Worm (Caenorhabditis elegans): ENCODE results near the gene srg-15.

DNA sequence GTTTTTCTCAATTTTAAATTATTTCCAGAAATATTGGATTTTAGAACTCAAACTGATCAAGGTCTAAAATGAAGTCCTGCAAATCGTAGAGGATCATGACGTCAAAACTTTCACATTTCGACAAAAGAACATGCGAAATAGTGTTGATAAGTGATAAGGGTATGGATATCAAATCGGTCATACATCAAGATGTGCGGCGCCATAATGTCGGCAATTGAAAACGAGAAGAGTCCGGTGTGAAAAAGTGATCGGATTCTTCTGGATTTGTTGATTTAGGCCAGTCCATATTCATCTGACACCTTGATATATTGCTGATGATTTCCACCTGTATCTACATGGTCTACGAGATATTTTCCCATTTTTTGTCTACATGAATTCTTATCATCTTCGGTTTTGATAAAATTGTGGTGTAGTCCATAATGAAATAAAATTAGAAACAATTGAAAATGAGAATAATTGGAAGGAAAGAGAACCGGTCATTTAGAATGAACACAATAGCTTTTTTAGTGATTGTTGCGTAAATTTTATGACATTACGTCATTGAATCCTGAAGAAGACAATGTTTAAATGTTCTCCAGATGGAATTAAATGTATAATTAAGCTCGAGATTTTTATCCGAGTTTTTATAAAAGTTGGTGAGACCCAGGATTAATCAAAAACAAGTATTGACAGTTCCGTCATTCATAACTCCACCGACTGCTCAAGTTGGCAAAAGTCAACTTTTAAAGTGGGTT lies 20.9 kb upstream of the srg-15 start:
- TF ChIP-seq ama-1 (optimal IDR thresholded peaks at IDR 0.05) (no peak), nhr-12 (tag; optimal IDR thresholded peaks at IDR 0.05) (no peak), zag-1 (tag; optimal IDR thresholded peaks at IDR 0.05) (no peak), nhr-6 (tag; optimal IDR thresholded peaks at IDR 0.05) (no peak)
